Fruit fly (Drosophila melanogaster): ENCODE data around the gene enc.

enc gene

dm6 chr3L:3882046-3882445 lies 63.6 kb downstream of the enc start:
- TF ChIP-seq usp (GFP tag; optimal IDR thresholded peaks at IDR 0.05) (no peak), psq (optimal IDR thresholded peaks at IDR 0.05) (no peak), pan (optimal IDR thresholded peaks at IDR 0.05) (no peak)

dm6 chr3L:3885933-3886332 lies 67.5 kb downstream of the enc start:
- TF ChIP-seq Dll (optimal IDR thresholded peaks at IDR 0.05), result no peak
- no peak for TF ChIP-seq EcR (GFP tag; optimal IDR thresholded peaks at IDR 0.05)
- TF ChIP-seq pan (optimal IDR thresholded peaks at IDR 0.05), result no peak
- TF ChIP-seq CG8478 (optimal IDR thresholded peaks at IDR 0.05), result no peak
- no peak for TF ChIP-seq psq (optimal IDR thresholded peaks at IDR 0.05)
- no peak for TF ChIP-seq usp (GFP tag; optimal IDR thresholded peaks at IDR 0.05)

dm6 chr3L:3887392-3887791 lies 68.9 kb downstream of the enc start:
- TF ChIP-seq usp (GFP tag; optimal IDR thresholded peaks at IDR 0.05) (no peak), psq (optimal IDR thresholded peaks at IDR 0.05) (no peak), CG8478 (optimal IDR thresholded peaks at IDR 0.05) (no peak), Dll (optimal IDR thresholded peaks at IDR 0.05) (no peak), pan (optimal IDR thresholded peaks at IDR 0.05) (no peak), EcR (GFP tag; optimal IDR thresholded peaks at IDR 0.05) (no peak)

dm6 chr3L:3890860-3891259 lies 72.4 kb downstream of the enc start:
- TF ChIP-seq pan (optimal IDR thresholded peaks at IDR 0.05) (no peak), EcR (GFP tag; optimal IDR thresholded peaks at IDR 0.05) (no peak), usp (GFP tag; optimal IDR thresholded peaks at IDR 0.05) (no peak), CG8478 (optimal IDR thresholded peaks at IDR 0.05) (no peak)
